Fruit fly (Drosophila melanogaster): Measurements from ENCODE around the gene pths.

Gene pths

DNA sequence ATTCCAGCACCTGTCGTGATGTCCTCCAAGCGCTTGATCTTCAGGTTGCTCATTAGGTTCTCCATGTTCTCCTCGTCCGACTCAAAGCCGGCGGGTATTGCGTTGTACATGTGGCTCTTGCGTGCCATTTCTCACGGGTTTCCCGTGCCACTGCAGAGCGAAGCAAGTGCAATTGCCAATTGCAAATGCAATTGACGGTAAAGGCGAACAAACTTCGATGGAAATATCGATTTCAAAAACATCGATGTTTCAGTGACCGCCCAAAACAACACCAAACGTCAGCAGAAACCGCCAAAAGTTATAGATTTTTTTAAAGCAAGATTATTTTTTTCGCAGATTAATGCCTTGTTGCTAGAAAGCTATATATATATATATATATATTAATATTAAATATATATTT, 19.8 kb downstream of the pths start, which contains the start of gene Nbr:
Gene Nbr (minus strand): TSS at position 209 of the 400 bp plus-strand sequence.
- no peak for TF ChIP-seq dati (GFP tag; IDR thresholded peaks at IDR 0.05)
- TF ChIP-seq zf30C (GFP tag; optimal IDR thresholded peaks at IDR 0.05), result no peak
- no peak for TF ChIP-seq trh (GFP tag; optimal IDR thresholded peaks at IDR 0.05)
- TF ChIP-seq NC2β (GFP tag; optimal IDR thresholded peaks at IDR 0.05), result no peak
- peak; percentile 71 for TF ChIP-seq Ets65A (GFP tag)
- TF ChIP-seq CG11085 (GFP tag; IDR thresholded peaks at IDR 0.05), result no peak
- TF ChIP-seq CG6689 (GFP tag; IDR thresholded peaks at IDR 0.05), result no peak
- no peak for TF ChIP-seq CG14860 (GFP tag; IDR thresholded peaks at IDR 0.05; ENCODE audit: partially characterized antibody)
- TF ChIP-seq Ssrp (tag; optimal IDR thresholded peaks at IDR 0.05), result no peak
- no peak for TF ChIP-seq tio (GFP tag; optimal IDR thresholded peaks at IDR 0.05)
- TF ChIP-seq Aef1 (GFP tag; IDR thresholded peaks at IDR 0.05), result no peak
- TF ChIP-seq CG15514 (GFP tag; optimal IDR thresholded peaks at IDR 0.05), result no peak
- TF ChIP-seq ATbp (GFP tag; optimal IDR thresholded peaks at IDR 0.05), result no peak
- no peak for TF ChIP-seq CG4820 (GFP tag; optimal IDR thresholded peaks at IDR 0.05)
- no peak for TF ChIP-seq mam (GFP tag; optimal IDR thresholded peaks at IDR 0.05)
- peak; percentile 60 for TF ChIP-seq unc-4 (GFP tag; IDR thresholded peaks at IDR 0.05; ENCODE audit: partially characterized antibody)
- no peak for TF ChIP-seq gce (GFP tag; IDR thresholded peaks at IDR 0.05)
- TF ChIP-seq CG8290 (GFP tag; optimal IDR thresholded peaks at IDR 0.05), result no peak
- TF ChIP-seq CG8290 (tag; optimal IDR thresholded peaks at IDR 0.05), result peak in 1 of 2 experiments; percentile 29
- TF ChIP-seq CG11695 (GFP tag; IDR thresholded peaks at IDR 0.05), result no peak
- TF ChIP-seq CG31388 (GFP tag; optimal IDR thresholded peaks at IDR 0.05), result no peak
- TF ChIP-seq luna (GFP tag; optimal IDR thresholded peaks at IDR 0.05), result no peak
- no peak for TF ChIP-seq h (optimal IDR thresholded peaks at IDR 0.05)
- TF ChIP-seq ara (GFP tag; IDR thresholded peaks at IDR 0.05), result no peak
- no peak for TF ChIP-seq wdn (GFP tag; IDR thresholded peaks at IDR 0.05)
- peak; percentile 72 for TF ChIP-seq Dref (GFP tag; IDR thresholded peaks at IDR 0.05)
- no peak for TF ChIP-seq sqz (GFP tag; optimal IDR thresholded peaks at IDR 0.05)
- peak; percentile 43; the same call in 1 of the 3 replicates for TF ChIP-seq CG34224 (GFP tag; IDR thresholded peaks at IDR 0.05; ENCODE audit: partially characterized antibody)
- peak; percentile 12 for TF ChIP-seq pzg (GFP tag; optimal IDR thresholded peaks at IDR 0.05)
- TF ChIP-seq Rfx (GFP tag; IDR thresholded peaks at IDR 0.05), result peak; percentile 39
- no peak for TF ChIP-seq nerfin-1 (tag; optimal IDR thresholded peaks at IDR 0.05)
- no peak for TF ChIP-seq Hr51 (GFP tag; optimal IDR thresholded peaks at IDR 0.05)
- no peak for TF ChIP-seq stc (GFP tag; IDR thresholded peaks at IDR 0.05)
- TF ChIP-seq CG3065 (GFP tag; optimal IDR thresholded peaks at IDR 0.05), result no peak
- peak; percentile 36; the same call in 1 of the 2 replicates for TF ChIP-seq CG11247 (GFP tag; IDR thresholded peaks at IDR 0.05)
- peak; percentile 57 for TF ChIP-seq hbn (GFP tag; IDR thresholded peaks at IDR 0.05; ENCODE audit: partially characterized antibody)
- TF ChIP-seq maf-S (GFP tag; optimal IDR thresholded peaks at IDR 0.05), result no peak
- no peak for TF ChIP-seq sima (GFP tag; optimal IDR thresholded peaks at IDR 0.05)
- no peak for TF ChIP-seq dimm (GFP tag; IDR thresholded peaks at IDR 0.05)
- no peak for TF ChIP-seq Hand (GFP tag; optimal IDR thresholded peaks at IDR 0.05)
- no peak for TF ChIP-seq tll (GFP tag; optimal IDR thresholded peaks at IDR 0.05)
- TF ChIP-seq Six4 (GFP tag; optimal IDR thresholded peaks at IDR 0.05), result no peak
- TF ChIP-seq Gsc (GFP tag; IDR thresholded peaks at IDR 0.05), result no peak
- TF ChIP-seq CG33213 (GFP tag; optimal IDR thresholded peaks at IDR 0.05), result no peak
- no peak for TF ChIP-seq E2f1 (GFP tag; IDR thresholded peaks at IDR 0.05)
- TF ChIP-seq Bgb (GFP tag; IDR thresholded peaks at IDR 0.05; ENCODE audit: partially characterized antibody), result peak; percentile 52
- TF ChIP-seq CG4328 (GFP tag; optimal IDR thresholded peaks at IDR 0.05), result no peak
- TF ChIP-seq zen2 (GFP tag; IDR thresholded peaks at IDR 0.05; ENCODE audit: partially characterized antibody), result no peak
- 0 out of 3 replicates have a peak, but pooled peaks have one; percentile 16 for TF ChIP-seq otp (GFP tag; IDR thresholded peaks at IDR 0.05)
- 0 out of 3 replicates have a peak, but pooled peaks have one; percentile 33 for TF ChIP-seq Doc3 (GFP tag; IDR thresholded peaks at IDR 0.05; ENCODE audit: partially characterized antibody)
- no peak for TF ChIP-seq CG10979 (tag; optimal IDR thresholded peaks at IDR 0.05)
- TF ChIP-seq Mrtf (GFP tag; IDR thresholded peaks at IDR 0.05), result no peak
